Worm (Caenorhabditis elegans): ENCODE measurements around the gene F59E11.6.

Gene F59E11.6

ce11 chrV:9015540-9015939 lies 24.0 kb downstream of the F59E11.6 start, which contains the start of gene srt-18:
Gene srt-18 (minus strand): TSS chrV:9015640.
- TF ChIP-seq ref-1 (GFP tag; conservative IDR thresholded peaks at IDR 0.05) = no peak

- no peak for TF ChIP-seq flt-1 (GFP tag; IDR thresholded peaks at IDR 0.05)
- no peak for TF ChIP-seq T22C8.4 (GFP tag; IDR thresholded peaks at IDR 0.05)
- no peak for TF ChIP-seq ztf-29 (GFP tag; IDR thresholded peaks at IDR 0.05)
Observed at ce11 chrV:9016479-9016878, 24.9 kb downstream of the F59E11.6 start, which contains the start of gene oac-40. Gene oac-40 (plus strand): TSS chrV:9016779.

ce11 chrV:9018871-9019270 lies 27.3 kb downstream of the F59E11.6 start:
- TF ChIP-seq ztf-23 (GFP tag; IDR thresholded peaks at IDR 0.05) = no peak
- TF ChIP-seq cog-1 (tag; optimal IDR thresholded peaks at IDR 0.05) = no peak
- no peak for TF ChIP-seq flt-1 (GFP tag; IDR thresholded peaks at IDR 0.05)
- TF ChIP-seq tab-1 (GFP tag; IDR thresholded peaks at IDR 0.05) = no peak
- no peak for TF ChIP-seq klf-2 (GFP tag; conservative IDR thresholded peaks at IDR 0.05)
- no peak for TF ChIP-seq med-1 (GFP tag; optimal IDR thresholded peaks at IDR 0.05; ENCODE audit: insufficient read depth)
- no peak for TF ChIP-seq ztf-29 (GFP tag; IDR thresholded peaks at IDR 0.05)
- TF ChIP-seq ref-1 (GFP tag; conservative IDR thresholded peaks at IDR 0.05) = no peak
- no peak for TF ChIP-seq T22C8.4 (GFP tag; IDR thresholded peaks at IDR 0.05)

- TF ChIP-seq ztf-29 (GFP tag; IDR thresholded peaks at IDR 0.05) (no peak), flt-1 (GFP tag; IDR thresholded peaks at IDR 0.05) (no peak), ref-1 (GFP tag; conservative IDR thresholded peaks at IDR 0.05) (no peak), ztf-23 (GFP tag; IDR thresholded peaks at IDR 0.05) (no peak), med-1 (GFP tag; optimal IDR thresholded peaks at IDR 0.05; ENCODE audit: insufficient read depth) (no peak), klf-2 (GFP tag; conservative IDR thresholded peaks at IDR 0.05) (no peak), tab-1 (GFP tag; IDR thresholded peaks at IDR 0.05) (no peak)
Observed at ce11 chrV:9022078-9022477, 30.5 kb downstream of the F59E11.6 start, which contains the start of gene oac-41. Gene oac-41 (minus strand): TSS chrV:9022178.

ce11 chrV:9024713-9025112 lies 33.1 kb downstream of the F59E11.6 start, which contains the start of gene bus-1:
Gene bus-1 (minus strand): TSS chrV:9024813.
- TF ChIP-seq ztf-29 (GFP tag; IDR thresholded peaks at IDR 0.05) = no peak
- TF ChIP-seq T22C8.4 (GFP tag; IDR thresholded peaks at IDR 0.05) = no peak
- TF ChIP-seq ref-1 (GFP tag; conservative IDR thresholded peaks at IDR 0.05) = no peak
- no peak for TF ChIP-seq med-1 (GFP tag; optimal IDR thresholded peaks at IDR 0.05; ENCODE audit: insufficient read depth)
- no peak for TF ChIP-seq cog-1 (tag; optimal IDR thresholded peaks at IDR 0.05)
- no peak for TF ChIP-seq flt-1 (GFP tag; IDR thresholded peaks at IDR 0.05)
- TF ChIP-seq tab-1 (GFP tag; IDR thresholded peaks at IDR 0.05) = no peak
- TF ChIP-seq ztf-23 (GFP tag; IDR thresholded peaks at IDR 0.05) = no peak
- no peak for TF ChIP-seq klf-2 (GFP tag; conservative IDR thresholded peaks at IDR 0.05)

ce11 chrV:9030248-9030647 lies 38.7 kb downstream of the F59E11.6 start, which contains the start of gene C25E10.5:
Gene C25E10.5 (plus strand): TSS chrV:9030548.
- TF ChIP-seq ref-1 (GFP tag; conservative IDR thresholded peaks at IDR 0.05) (no peak), med-1 (GFP tag; optimal IDR thresholded peaks at IDR 0.05; ENCODE audit: insufficient read depth) (no peak), klf-2 (GFP tag; conservative IDR thresholded peaks at IDR 0.05) (no peak), T22C8.4 (GFP tag; IDR thresholded peaks at IDR 0.05) (no peak), ztf-23 (GFP tag; IDR thresholded peaks at IDR 0.05) (no peak), cog-1 (tag; optimal IDR thresholded peaks at IDR 0.05) (no peak), tab-1 (GFP tag; IDR thresholded peaks at IDR 0.05) (no peak)

- no peak for TF ChIP-seq ref-1 (GFP tag; conservative IDR thresholded peaks at IDR 0.05)
- no peak for TF ChIP-seq cog-1 (tag; optimal IDR thresholded peaks at IDR 0.05)
- TF ChIP-seq med-1 (GFP tag; optimal IDR thresholded peaks at IDR 0.05; ENCODE audit: insufficient read depth) = no peak
- no peak for TF ChIP-seq flt-1 (GFP tag; IDR thresholded peaks at IDR 0.05)
- no peak for TF ChIP-seq tab-1 (GFP tag; IDR thresholded peaks at IDR 0.05)
- no peak for TF ChIP-seq ztf-29 (GFP tag; IDR thresholded peaks at IDR 0.05)
Observed at ce11 chrV:9033267-9033666, 41.7 kb downstream of the F59E11.6 start, which contains the start of gene C25E10.4. Gene C25E10.4 (plus strand): TSS chrV:9033567.

ce11 chrV:9035685-9036084 lies 44.1 kb downstream of the F59E11.6 start, which contains the start of gene srsx-34:
Gene srsx-34 (plus strand): TSS chrV:9035985.
- TF ChIP-seq tab-1 (GFP tag; IDR thresholded peaks at IDR 0.05) = no peak
- TF ChIP-seq cog-1 (tag; optimal IDR thresholded peaks at IDR 0.05) = no peak
- no peak for TF ChIP-seq ztf-29 (GFP tag; IDR thresholded peaks at IDR 0.05)
- TF ChIP-seq med-1 (GFP tag; optimal IDR thresholded peaks at IDR 0.05; ENCODE audit: insufficient read depth) = no peak

- TF ChIP-seq med-1 (GFP tag; optimal IDR thresholded peaks at IDR 0.05; ENCODE audit: insufficient read depth) = no peak
- no peak for TF ChIP-seq ref-1 (GFP tag; conservative IDR thresholded peaks at IDR 0.05)
- no peak for TF ChIP-seq flt-1 (GFP tag; IDR thresholded peaks at IDR 0.05)
- TF ChIP-seq ztf-29 (GFP tag; IDR thresholded peaks at IDR 0.05) = no peak
- TF ChIP-seq tab-1 (GFP tag; IDR thresholded peaks at IDR 0.05) = no peak
- TF ChIP-seq klf-2 (GFP tag; conservative IDR thresholded peaks at IDR 0.05) = no peak
Observed at ce11 chrV:9041030-9041429, 49.4 kb downstream of the F59E11.6 start, which contains the start of gene cyp-33B1. Gene cyp-33B1 (plus strand): TSS chrV:9041330.

Data from whole organism, midembryonic.